Worm (Caenorhabditis elegans) whole organism, mixed stage, embryonic: ENCODE results near the gene lact-9.

Experiments
- M03D4.4 ChIP-seq: sonication (generic microtip); optimal IDR thresholded peaks from 2 replicates; lab custom pipeline; 2017; ENCODE audit warnings: mild to moderate bottlenecking, missing genetic modification characterization, missing compliant biosample characterization
- ceh-43 ChIP-seq: fragments of 200-800 bp; sonication (Bioruptor generic); optimal IDR thresholded peaks from 2 replicates; lab custom pipeline; 2018; ENCODE audit warnings: mild to moderate bottlenecking, missing genetic modification characterization, moderate library complexity, missing compliant biosample characterization
- ceh-83 ChIP-seq: fragments of 200-800 bp; sonication (Bioruptor generic); optimal IDR thresholded peaks from 2 replicates; lab custom pipeline; 2018; ENCODE audit warnings: mild to moderate bottlenecking, missing genetic modification characterization, missing compliant biosample characterization
- ces-1 ChIP-seq: fragments of 150-350 bp; optimal IDR thresholded peaks from 2 replicates; lab custom pipeline; 2014; ENCODE audit warnings: missing biosample characterization, missing genetic modification reagents, missing genetic modification characterization
- cnd-1 ChIP-seq: fragments of 200-800 bp; sonication (Bioruptor generic); optimal IDR thresholded peaks from 2 replicates; lab custom pipeline; 2018; ENCODE audit warnings: mild to moderate bottlenecking, missing genetic modification characterization, missing compliant biosample characterization
- drap-1 ChIP-seq: fragments of 200-800 bp; sonication (Bioruptor generic); optimal IDR thresholded peaks from 3 replicates; lab custom pipeline; 2018; ENCODE audit warnings: mild to moderate bottlenecking, missing genetic modification characterization, missing compliant biosample characterization
- elt-1 ChIP-seq: sonication (generic microtip); optimal IDR thresholded peaks from 2 replicates; lab custom pipeline; 2017; ENCODE audit warnings: missing genetic modification characterization, mild to moderate bottlenecking, missing compliant biosample characterization, antibody characterized with exemption, moderate library complexity, borderline replicate concordance; ENCODE audit not compliant: insufficient read depth
- elt-3 ChIP-seq: fragments of 150-350 bp; optimal IDR thresholded peaks from 2 replicates; lab custom pipeline; 2014; ENCODE audit warnings: missing biosample characterization, missing genetic modification characterization
- flh-1 ChIP-seq: fragments of 200-800 bp; sonication (Bioruptor generic); optimal IDR thresholded peaks from 2 replicates; lab custom pipeline; 2018; ENCODE audit warnings: mild to moderate bottlenecking, missing genetic modification characterization, moderate library complexity, missing compliant biosample characterization
- hlh-1 ChIP-seq: fragments of 150-350 bp; optimal IDR thresholded peaks from 2 replicates; lab custom pipeline; 2014; ENCODE audit warnings: missing biosample characterization, missing genetic modification reagents, missing genetic modification characterization
- lin-13 ChIP-seq: fragments of 150-350 bp; optimal IDR thresholded peaks from 2 replicates; lab custom pipeline; 2014; ENCODE audit warnings: missing biosample characterization, missing genetic modification characterization
- lin-32 ChIP-seq: fragments of 200-800 bp; sonication (Bioruptor generic); optimal IDR thresholded peaks from 2 replicates; lab custom pipeline; 2018; ENCODE audit warnings: mild to moderate bottlenecking, missing genetic modification characterization, missing compliant biosample characterization
- lsy-2 ChIP-seq: fragments of 150-350 bp; optimal IDR thresholded peaks from 2 replicates; lab custom pipeline; 2014; ENCODE audit warnings: missing biosample characterization, missing genetic modification characterization
- mab-5 ChIP-seq: fragments of 150-350 bp; optimal IDR thresholded peaks from 2 replicates; lab custom pipeline; 2014; ENCODE audit warnings: missing biosample characterization, missing genetic modification characterization
- mep-1 ChIP-seq: fragments of 150-350 bp; optimal IDR thresholded peaks from 2 replicates; lab custom pipeline; 2017; ENCODE audit warnings: missing biosample characterization, missing genetic modification reagents, missing genetic modification characterization, inconsistent platforms
- nhr-2 ChIP-seq: fragments of 150-350 bp; optimal IDR thresholded peaks from 2 replicates; lab custom pipeline; 2014; ENCODE audit warnings: missing biosample characterization, missing genetic modification characterization
- nhr-237 ChIP-seq: fragments of 150-350 bp; optimal IDR thresholded peaks from 2 replicates; lab custom pipeline; 2014; ENCODE audit warnings: missing biosample characterization, missing genetic modification characterization
- sem-2 ChIP-seq: fragments of 200-800 bp; sonication (Bioruptor generic); optimal IDR thresholded peaks from 2 replicates; lab custom pipeline; 2018; ENCODE audit warnings: mild to moderate bottlenecking, missing genetic modification characterization, missing compliant biosample characterization
- snpc-4 ChIP-seq: fragments of 150-350 bp; optimal IDR thresholded peaks from 2 replicates; lab custom pipeline; 2014; ENCODE audit warnings: missing biosample characterization, missing genetic modification characterization
- sptf-1 ChIP-seq: sonication (generic microtip); optimal IDR thresholded peaks from 2 replicates; lab custom pipeline; 2017; ENCODE audit warnings: mild to moderate bottlenecking, missing genetic modification characterization, moderate library complexity, missing compliant biosample characterization
- tbx-8 ChIP-seq: fragments of 200-800 bp; sonication (Bioruptor generic); optimal IDR thresholded peaks from 2 replicates; lab custom pipeline; 2018; ENCODE audit warnings: mild to moderate bottlenecking, missing genetic modification characterization, moderate library complexity, missing compliant biosample characterization
- unc-120 ChIP-seq: sonication (generic microtip); optimal IDR thresholded peaks from 2 replicates; lab custom pipeline; 2017; ENCODE audit warnings: missing genetic modification characterization, missing compliant biosample characterization; ENCODE audit not compliant: poor library complexity, severe bottlenecking
- unc-62 ChIP-seq: fragments of 150-350 bp; optimal IDR thresholded peaks from 2 replicates; lab custom pipeline; 2014; ENCODE audit warnings: missing biosample characterization, missing genetic modification reagents, missing genetic modification characterization
- zip-8 ChIP-seq: fragments of 150-350 bp; optimal IDR thresholded peaks from 2 replicates; lab custom pipeline; 2014; ENCODE audit warnings: missing biosample characterization, missing genetic modification characterization
- ztf-11 ChIP-seq: fragments of 150-350 bp; optimal IDR thresholded peaks from 2 replicates; lab custom pipeline; 2014; ENCODE audit warnings: missing biosample characterization, missing genetic modification characterization

The lact-9 gene

ce11 chrIV:13748798-13749197 lies 36.6 kb downstream of the lact-9 start:
- TF ChIP-seq M03D4.4: no peak
- no peak for TF ChIP-seq sem-2
- no peak for TF ChIP-seq ceh-83
- no peak for TF ChIP-seq lin-13
- TF ChIP-seq unc-120 (tag; lab: Kevin White, UChicago): peak; percentile 8
- no peak for TF ChIP-seq mep-1 (tag; lab: Kevin White, UChicago)
- peak; percentile 45 for TF ChIP-seq hlh-1 (tag; lab: Kevin White, UChicago)
- no peak for TF ChIP-seq sptf-1 (tag; lab: Kevin White, UChicago)

DNA sequence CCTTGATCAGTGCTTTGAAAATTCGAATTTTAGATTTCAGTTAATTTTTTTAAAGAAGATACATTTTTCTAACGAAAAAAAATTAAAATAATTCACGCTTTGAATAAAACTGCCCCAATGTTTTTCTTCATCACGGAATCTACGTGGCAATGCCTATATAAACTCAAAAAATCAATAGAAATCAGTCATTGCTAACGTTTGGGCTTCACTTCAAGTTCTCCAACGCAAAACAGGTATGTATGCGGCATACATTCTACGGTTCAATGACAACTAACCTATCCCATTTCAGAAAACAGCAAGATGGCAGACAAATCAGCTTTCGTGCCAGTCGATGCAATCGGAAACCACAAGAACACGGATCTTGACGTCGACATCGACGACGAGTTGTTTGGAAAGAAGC lies 40.0 kb downstream of the lact-9 start, which contains the start of gene C47A4.5:
Gene C47A4.5 (plus strand): TSS at position 301 of the 400 bp plus-strand sequence.
- no peak for TF ChIP-seq mep-1 (tag; lab: Kevin White, UChicago)
- no peak for TF ChIP-seq flh-1
- TF ChIP-seq tbx-8 (GFP tag; lab: Kevin White, UChicago): no peak
- no peak for TF ChIP-seq cnd-1 (tag; lab: Kevin White, UChicago)
- TF ChIP-seq lin-32 (GFP tag; lab: Kevin White, UChicago): no peak
- TF ChIP-seq ztf-11 (tag; lab: Kevin White, UChicago): no peak
- TF ChIP-seq M03D4.4: no peak
- no peak for TF ChIP-seq sptf-1 (tag; lab: Kevin White, UChicago)
- TF ChIP-seq unc-62 (GFP tag; lab: Kevin White, UChicago): no peak
- no peak for TF ChIP-seq hlh-1 (tag; lab: Kevin White, UChicago)
- TF ChIP-seq unc-120 (tag; lab: Kevin White, UChicago): no peak
- TF ChIP-seq mab-5 (tag; lab: Kevin White, UChicago): no peak

- TF ChIP-seq sem-2 (no peak), nhr-237 (tag; lab: Kevin White, UChicago) (no peak), ceh-43 (GFP tag; lab: Kevin White, UChicago) (no peak), drap-1 (GFP tag; lab: Kevin White, UChicago) (no peak), lsy-2 (tag; lab: Kevin White, UChicago) (no peak), tbx-8 (GFP tag; lab: Kevin White, UChicago) (no peak), ces-1 (GFP tag; lab: Kevin White, UChicago) (no peak), mab-5 (tag; lab: Kevin White, UChicago) (no peak), unc-120 (tag; lab: Kevin White, UChicago) (no peak), nhr-2 (tag; lab: Kevin White, UChicago) (no peak), snpc-4 (no peak), lin-13 (no peak), elt-1 (tag; lab: Kevin White, UChicago) (no peak), lin-32 (GFP tag; lab: Kevin White, UChicago) (no peak), elt-3 (no peak), hlh-1 (tag; lab: Kevin White, UChicago) (no peak), mep-1 (tag; lab: Kevin White, UChicago) (no peak), cnd-1 (tag; lab: Kevin White, UChicago) (no peak), zip-8 (tag; lab: Kevin White, UChicago) (no peak)
Observed at ce11 chrIV:13742244-13742643, 43.2 kb downstream of the lact-9 start, which contains the start of gene C47A4.3. C47A4.3 (minus strand) TSS chrIV:13742344.
